Worm (Caenorhabditis elegans): ENCODE measurements around the gene ent-7.

- TF ChIP-seq ztf-29 (GFP tag; IDR thresholded peaks at IDR 0.05) (no peak), med-1 (GFP tag; optimal IDR thresholded peaks at IDR 0.05; ENCODE audit: insufficient read depth) (no peak), flt-1 (GFP tag; IDR thresholded peaks at IDR 0.05) (no peak), T22C8.4 (GFP tag; IDR thresholded peaks at IDR 0.05) (no peak), cog-1 (tag; optimal IDR thresholded peaks at IDR 0.05) (no peak), klf-2 (GFP tag; conservative IDR thresholded peaks at IDR 0.05) (no peak)
Measured at ce11 chrIV:10060795-10061194, 43.7 kb downstream of the ent-7 start.

All from whole organism, midembryonic.